Fruit fly (Drosophila melanogaster) whole organism, embryonic: ENCODE measurements around the gene CG44001.
A peak's percentile ranks its signal among the peaks of the same experiment; 100 is the strongest.

Experiments used
- Aef1 ChIP-seq: fragments of 200-800 bp; sonication (Bioruptor generic); IDR thresholded peaks from 3 replicates; pipeline ENCODE4 v1.3.6; 2022; ENCODE audit warnings: missing biosample characterization, missing genetic modification characterization
- CG10321 ChIP-seq: fragments of 200-800 bp; sonication (Bioruptor generic); IDR thresholded peaks from 2 replicates; pipeline ENCODE4 v1.3.6; 2022; ENCODE audit warnings: missing biosample characterization, missing genetic modification characterization
- CG10366 ChIP-seq: fragments of 200-800 bp; sonication (Bioruptor generic); IDR thresholded peaks from 2 replicates; pipeline ENCODE4 v1.3.6; 2022; ENCODE audit warnings: missing biosample characterization, missing genetic modification characterization
- CG13287 ChIP-seq: fragments of 200-800 bp; sonication (Bioruptor generic); IDR thresholded peaks from 2 replicates; pipeline ENCODE4 v1.3.6; 2022; ENCODE audit warnings: missing biosample characterization, missing genetic modification characterization; ENCODE audit not compliant: partially characterized antibody
- CG13296 ChIP-seq: fragments of 200-800 bp; sonication (Bioruptor generic); optimal IDR thresholded peaks from 3 replicates; lab custom pipeline; 2018; ENCODE audit warnings: missing biosample characterization, mild to moderate bottlenecking, missing genetic modification characterization
- CG14965 ChIP-seq: fragments of 200-800 bp; sonication (Bioruptor generic); optimal IDR thresholded peaks from 2 replicates; lab custom pipeline; 2016; ENCODE audit warnings: missing biosample characterization, missing genetic modification characterization, borderline replicate concordance
- CG15011 ChIP-seq: fragments of 200-800 bp; sonication (Bioruptor generic); optimal IDR thresholded peaks from 3 replicates; lab custom pipeline; 2018; ENCODE audit warnings: missing biosample characterization, mild to moderate bottlenecking, missing genetic modification characterization
- CG15696 ChIP-seq: fragments of 200-800 bp; sonication (Bioruptor generic); optimal IDR thresholded peaks from 2 replicates; lab custom pipeline; 2019; ENCODE audit warnings: missing biosample characterization, mild to moderate bottlenecking, missing genetic modification characterization, moderate library complexity
- CG1602 ChIP-seq: fragments of 200-800 bp; sonication (Bioruptor generic); optimal IDR thresholded peaks from 3 replicates; lab custom pipeline; 2016; ENCODE audit warnings: missing biosample characterization, missing genetic modification characterization
- CG1832 ChIP-seq: fragments of 200-800 bp; sonication (Bioruptor generic); optimal IDR thresholded peaks from 2 replicates; lab custom pipeline; 2017; ENCODE audit warnings: missing biosample characterization, mild to moderate bottlenecking, missing genetic modification characterization, inconsistent platforms
- CG32532 ChIP-seq: fragments of 200-800 bp; sonication (Bioruptor generic); IDR thresholded peaks from 2 replicates; pipeline ENCODE4 v1.3.6; 2022; ENCODE audit warnings: missing biosample characterization, missing genetic modification characterization
- CG33557 ChIP-seq: fragments of 200-800 bp; sonication (Bioruptor generic); optimal IDR thresholded peaks from 2 replicates; lab custom pipeline; 2019; ENCODE audit warnings: missing biosample characterization, mild to moderate bottlenecking, missing genetic modification characterization, moderate library complexity
- CG3995 ChIP-seq: fragments of 200-800 bp; sonication (Bioruptor generic); optimal IDR thresholded peaks from 3 replicates; lab custom pipeline; 2016; ENCODE audit warnings: missing biosample characterization, missing genetic modification characterization
- CG4617 ChIP-seq: fragments of 200-800 bp; sonication (Bioruptor generic); optimal IDR thresholded peaks from 3 replicates; lab custom pipeline; 2016; ENCODE audit warnings: missing biosample characterization, missing genetic modification characterization, borderline replicate concordance
- CG6683 ChIP-seq: fragments of 200-800 bp; sonication (Bioruptor generic); optimal IDR thresholded peaks from 2 replicates; lab custom pipeline; 2017; ENCODE audit warnings: missing biosample characterization, mild to moderate bottlenecking, missing genetic modification characterization, missing genetic modification reagents
- CG7357 ChIP-seq: fragments of 200-800 bp; sonication (Bioruptor generic); IDR thresholded peaks from 3 replicates; pipeline ENCODE4 v1.3.6; 2022; ENCODE audit warnings: missing biosample characterization, missing genetic modification characterization
- CG8944 ChIP-seq: fragments of 200-800 bp; sonication (Bioruptor generic); optimal IDR thresholded peaks from 3 replicates; lab custom pipeline; 2016; ENCODE audit warnings: missing biosample characterization, missing genetic modification characterization
- CG9876 ChIP-seq: fragments of 200-800 bp; sonication (Bioruptor generic); optimal IDR thresholded peaks from 2 replicates; lab custom pipeline; 2016; ENCODE audit warnings: missing biosample characterization, missing genetic modification characterization
- D19B ChIP-seq: fragments of 200-800 bp; sonication (Bioruptor generic); optimal IDR thresholded peaks from 2 replicates; lab custom pipeline; 2017; ENCODE audit warnings: missing biosample characterization, mild to moderate bottlenecking, missing genetic modification characterization
- Dip2 ChIP-seq: fragments of 200-800 bp; sonication (Bioruptor generic); IDR thresholded peaks from 2 replicates; pipeline ENCODE4 v1.3.6; 2022; ENCODE audit warnings: missing biosample characterization, missing genetic modification characterization
- Doc2 ChIP-seq: fragments of 200-800 bp; sonication (Bioruptor generic); IDR thresholded peaks from 2 replicates; pipeline ENCODE4 v1.3.6; 2022; ENCODE audit warnings: missing biosample characterization, missing genetic modification characterization
- Gsc ChIP-seq: fragments of 200-800 bp; sonication (Bioruptor generic); IDR thresholded peaks from 2 replicates; pipeline ENCODE4 v1.3.6; 2022; ENCODE audit warnings: missing biosample characterization, missing genetic modification characterization
- Hand ChIP-seq: fragments of 200-800 bp; sonication (Bioruptor generic); optimal IDR thresholded peaks from 2 replicates; lab custom pipeline; 2017; ENCODE audit warnings: mild to moderate bottlenecking, missing biosample characterization, missing genetic modification reagents, missing genetic modification characterization
- Kr ChIP-seq: fragments of 200-800 bp; sonication (Bioruptor generic); optimal IDR thresholded peaks from 2 replicates; lab custom pipeline; 2017; ENCODE audit warnings: missing biosample characterization, mild to moderate bottlenecking, missing genetic modification characterization
- Rfx ChIP-seq: fragments of 200-800 bp; sonication (Bioruptor generic); IDR thresholded peaks from 2 replicates; pipeline ENCODE4 v1.3.6; 2022; ENCODE audit warnings: missing biosample characterization, missing genetic modification characterization
- Sry-δ ChIP-seq: fragments of 200-800 bp; sonication (Bioruptor generic); optimal IDR thresholded peaks from 2 replicates; lab custom pipeline; 2016; ENCODE audit warnings: missing biosample characterization, missing genetic modification characterization
- Xrp1 ChIP-seq: fragments of 200-800 bp; sonication (Bioruptor generic); IDR thresholded peaks from 2 replicates; pipeline ENCODE4 v1.3.6; 2022; ENCODE audit warnings: missing biosample characterization, missing genetic modification characterization
- ab ChIP-seq: fragments of 200-800 bp; sonication (Bioruptor generic); optimal IDR thresholded peaks from 2 replicates; lab custom pipeline; 2016; ENCODE audit warnings: missing biosample characterization, missing genetic modification characterization
- aop ChIP-seq: fragments of 200-800 bp; sonication (Bioruptor generic); IDR thresholded peaks from 2 replicates; pipeline ENCODE4 v1.3.6; 2022; ENCODE audit warnings: missing biosample characterization, missing genetic modification characterization
- chif ChIP-seq, 2 experiments: fragments of 200-800 bp; sonication (Bioruptor generic); optimal IDR thresholded peaks; 3 replicates each; lab custom pipeline; 2016; ENCODE audit warnings: missing biosample characterization in 2 of 2, missing genetic modification characterization in 2 of 2
- crp ChIP-seq, 2 experiments: fragments of 200-800 bp; sonication (Bioruptor generic); optimal IDR thresholded peaks; 2 replicates in 1 of 2; 3 replicates in 1 of 2; lab custom pipeline; 2017; ENCODE audit warnings: missing biosample characterization in 2 of 2, missing genetic modification characterization in 2 of 2, mild to moderate bottlenecking in 1 of 2, moderate library complexity in 1 of 2
- dm ChIP-seq: fragments of 200-800 bp; sonication (Bioruptor generic); optimal IDR thresholded peaks from 3 replicates; lab custom pipeline; 2016; ENCODE audit warnings: missing biosample characterization, missing genetic modification characterization
- ems ChIP-seq: fragments of 200-800 bp; sonication (Bioruptor generic); optimal IDR thresholded peaks from 3 replicates; lab custom pipeline; 2016; ENCODE audit warnings: missing biosample characterization, missing genetic modification characterization
- fd96Cb ChIP-seq: fragments of 200-800 bp; sonication (Bioruptor generic); optimal IDR thresholded peaks from 2 replicates; lab custom pipeline; 2018; ENCODE audit warnings: missing biosample characterization, mild to moderate bottlenecking, missing genetic modification characterization, moderate library complexity
- fru ChIP-seq: fragments of >200 bp; optimal IDR thresholded peaks from 2 replicates; lab custom pipeline; 2017
- gcm ChIP-seq: fragments of 200-800 bp; sonication (Bioruptor generic); optimal IDR thresholded peaks from 2 replicates; lab custom pipeline; 2019; ENCODE audit warnings: missing biosample characterization, mild to moderate bottlenecking, missing genetic modification characterization, moderate library complexity
- gsb ChIP-seq: fragments of 200-800 bp; sonication (Bioruptor generic); IDR thresholded peaks from 2 replicates; pipeline ENCODE4 v1.3.6; 2022; ENCODE audit warnings: missing biosample characterization, missing genetic modification characterization
- hb ChIP-seq: fragments of 200-800 bp; sonication (Bioruptor generic); IDR thresholded peaks from 3 replicates; pipeline ENCODE4 v1.3.6; 2022; ENCODE audit warnings: missing biosample characterization, missing genetic modification characterization; ENCODE audit not compliant: partially characterized antibody
- jigr1 ChIP-seq: fragments of 200-800 bp; sonication (Bioruptor generic); IDR thresholded peaks from 3 replicates; pipeline ENCODE4 v1.3.6; 2022; ENCODE audit warnings: missing biosample characterization, missing genetic modification characterization
- lilli ChIP-seq: fragments of 200-800 bp; sonication (Bioruptor generic); optimal IDR thresholded peaks from 3 replicates; lab custom pipeline; 2016; ENCODE audit warnings: missing biosample characterization, missing genetic modification characterization
- lmd ChIP-seq: fragments of 200-800 bp; sonication (Bioruptor generic); IDR thresholded peaks from 2 replicates; pipeline ENCODE4 v1.3.6; 2022; ENCODE audit warnings: missing biosample characterization, missing genetic modification characterization
- maf-S ChIP-seq: fragments of 200-800 bp; sonication (Bioruptor generic); optimal IDR thresholded peaks from 2 replicates; lab custom pipeline; 2016; ENCODE audit warnings: missing biosample characterization, missing genetic modification characterization
- odd ChIP-seq: fragments of 200-800 bp; sonication (Bioruptor generic); optimal IDR thresholded peaks from 2 replicates; lab custom pipeline; 2017; ENCODE audit warnings: missing biosample characterization, mild to moderate bottlenecking, missing genetic modification characterization
- peb ChIP-seq: fragments of 200-800 bp; sonication (Bioruptor generic); IDR thresholded peaks from 2 replicates; pipeline ENCODE4 v1.3.6; 2022; ENCODE audit warnings: missing biosample characterization, missing genetic modification characterization
- pros ChIP-seq: fragments of 200-800 bp; sonication (Bioruptor generic); optimal IDR thresholded peaks from 3 replicates; lab custom pipeline; 2019; ENCODE audit warnings: missing biosample characterization, mild to moderate bottlenecking, missing genetic modification characterization, moderate library complexity
- sd ChIP-seq: fragments of 200-800 bp; sonication (Bioruptor generic); optimal IDR thresholded peaks from 3 replicates; lab custom pipeline; 2018; ENCODE audit warnings: missing biosample characterization, mild to moderate bottlenecking, missing genetic modification characterization, moderate library complexity
- slbo ChIP-seq: fragments of 200-800 bp; sonication (Bioruptor generic); IDR thresholded peaks from 2 replicates; pipeline ENCODE4 v1.3.6; 2022; ENCODE audit warnings: missing biosample characterization, missing genetic modification characterization
- slp2 ChIP-seq: fragments of 200-800 bp; sonication (Bioruptor generic); optimal IDR thresholded peaks from 2 replicates; lab custom pipeline; 2016; ENCODE audit warnings: missing biosample characterization, missing genetic modification characterization
- sqz ChIP-seq: fragments of 200-800 bp; sonication (Bioruptor generic); optimal IDR thresholded peaks from 3 replicates; lab custom pipeline; 2018; ENCODE audit warnings: missing biosample characterization, mild to moderate bottlenecking, missing genetic modification characterization
- tap ChIP-seq: fragments of 200-800 bp; optimal IDR thresholded peaks from 3 replicates; lab custom pipeline; 2019; ENCODE audit warnings: missing biosample characterization, mild to moderate bottlenecking, missing genetic modification characterization, moderate library complexity
- vfl ChIP-seq: fragments of 200-800 bp; sonication (Bioruptor generic); optimal IDR thresholded peaks from 2 replicates; lab custom pipeline; 2016; ENCODE audit warnings: missing biosample characterization, missing genetic modification characterization

The CG44001 gene

DNA sequence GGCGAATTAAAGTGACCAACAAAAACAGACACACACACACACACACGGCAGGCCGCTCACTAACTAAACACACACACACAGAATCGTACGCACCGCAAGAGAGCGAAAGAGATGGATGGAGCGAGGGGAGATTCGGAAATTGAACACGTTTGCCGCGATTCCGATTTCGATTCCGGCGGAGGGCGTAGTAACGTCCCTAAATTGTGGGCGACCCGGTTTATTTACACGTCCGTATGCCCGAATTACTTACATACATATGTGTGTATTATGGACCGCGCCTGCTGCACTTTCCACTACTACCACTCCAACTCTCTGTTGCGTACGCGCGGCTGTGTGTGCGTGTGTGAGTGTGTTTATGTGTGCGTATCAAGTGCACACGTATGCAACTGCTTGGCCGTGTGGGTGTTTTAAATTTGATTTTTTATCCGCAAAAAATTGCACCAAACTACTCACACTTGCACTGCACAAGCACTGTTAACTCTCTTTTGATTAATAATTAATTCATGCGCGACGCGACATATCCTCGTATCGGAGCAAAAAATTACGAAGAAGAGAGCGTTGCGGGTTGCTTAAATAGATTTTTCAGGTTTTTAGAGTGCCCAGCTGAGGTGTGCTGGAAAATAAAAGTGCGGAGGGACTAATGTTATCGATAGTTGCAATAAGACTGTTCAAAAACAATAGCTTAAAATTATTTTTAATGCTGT, 50.1 kb downstream of the CG44001 start, which contains the start of gene Pgant5 (continued):
- peak; percentile 28 for TF ChIP-seq Sry-δ
- no peak for TF ChIP-seq CG6683 (GFP tag; lab: Kevin White, UChicago)
- TF ChIP-seq CG33557 (GFP tag; lab: Kevin White, UChicago) = no peak
- TF ChIP-seq Rfx = peak; percentile 20; the same call in 1 of the 2 replicates
- TF ChIP-seq ab = no peak
- TF ChIP-seq sd (tag; lab: Kevin White, UChicago) = peak; percentile 13
- TF ChIP-seq vfl = no peak
- TF ChIP-seq gsb (GFP tag; lab: Robert Waterston, UW) = no peak
- TF ChIP-seq dm = peak; percentile 20
- TF ChIP-seq maf-S (GFP tag; lab: Kevin White, UChicago) = no peak
- no peak for TF ChIP-seq odd (GFP tag; lab: Kevin White, UChicago)
- no peak for TF ChIP-seq aop
- no peak for TF ChIP-seq fru (lab: Kevin White, UChicago)
- no peak for TF ChIP-seq Kr (GFP tag; lab: Kevin White, UChicago)
- no peak for TF ChIP-seq CG10366 (GFP tag; lab: Robert Waterston, UW)
- TF ChIP-seq gcm (GFP tag; lab: Kevin White, UChicago) = peak; percentile 55
- TF ChIP-seq Gsc (GFP tag; lab: Robert Waterston, UW) = no peak
- no peak for TF ChIP-seq crp (GFP tag; optimal IDR thresholded peaks at IDR 0.05; lab: Kevin White, UChicago)
- no peak for TF ChIP-seq CG8944
- TF ChIP-seq CG14965 = no peak
- TF ChIP-seq peb = no peak
- TF ChIP-seq Aef1 (GFP tag; lab: Robert Waterston, UW) = no peak
- TF ChIP-seq chif (GFP tag; optimal IDR thresholded peaks at IDR 0.05; lab: Kevin White, UChicago) = no peak
- TF ChIP-seq CG32532 (GFP tag; lab: Robert Waterston, UW) = no peak
- TF ChIP-seq CG9876 (GFP tag; lab: Kevin White, UChicago) = no peak
- TF ChIP-seq D19B = no peak
- TF ChIP-seq CG1602 (GFP tag; lab: Kevin White, UChicago) = no peak
- TF ChIP-seq pros (GFP tag; lab: Kevin White, UChicago) = no peak
- TF ChIP-seq CG7357 (GFP tag; lab: Robert Waterston, UW) = no peak
- TF ChIP-seq Dip2 (GFP tag; lab: Robert Waterston, UW) = no peak
- no peak for TF ChIP-seq Doc2 (GFP tag; lab: Robert Waterston, UW)
- TF ChIP-seq CG10321 (GFP tag; lab: Robert Waterston, UW) = no peak
- TF ChIP-seq slbo = no peak
- TF ChIP-seq CG15011 (GFP tag; lab: Kevin White, UChicago) = no peak
- TF ChIP-seq CG1832 = peak; percentile 77
- TF ChIP-seq lilli (GFP tag; lab: Kevin White, UChicago) = no peak
- peak; percentile 24 for TF ChIP-seq CG4617
- TF ChIP-seq Xrp1 (GFP tag; lab: Robert Waterston, UW) = no peak
- no peak for TF ChIP-seq tap (tag; lab: Kevin White, UChicago)
- peak; percentile 9 for TF ChIP-seq CG13296 (GFP tag; lab: Kevin White, UChicago)
- 0 out of 2 replicates have a peak, but pooled peaks have one; percentile 59 for TF ChIP-seq CG13287 (GFP tag; lab: Robert Waterston, UW)
- TF ChIP-seq sqz (GFP tag; lab: Kevin White, UChicago) = no peak
- TF ChIP-seq fd96Cb = no peak
- TF ChIP-seq CG3995 (GFP tag; lab: Kevin White, UChicago) = no peak
- no peak for TF ChIP-seq ems (GFP tag; lab: Kevin White, UChicago)
- TF ChIP-seq hb (GFP tag; lab: Robert Waterston, UW) = no peak
- TF ChIP-seq Hand (GFP tag; lab: Kevin White, UChicago) = peak; percentile 42
- TF ChIP-seq jigr1 = no peak
- TF ChIP-seq lmd (GFP tag; lab: Robert Waterston, UW) = no peak
- TF ChIP-seq slp2 (GFP tag; lab: Kevin White, UChicago) = no peak
- TF ChIP-seq CG15696 (tag; lab: Kevin White, UChicago) = no peak
